Worm (Caenorhabditis elegans) whole organism, L1 larva: ENCODE results near the gene kup-1.
"Not testable (repeated sequence)": the region's sequence is repeated elsewhere in the genome, so short reads cannot be mapped to it uniquely, and the experiment has no call there.

Experiments
- C04F5.9 ChIP-seq: sonication (generic microtip); optimal IDR thresholded peaks from 2 replicates; lab custom pipeline; 2016; ENCODE audit warnings: missing genetic modification characterization, missing compliant biosample characterization
- C16A3.4 ChIP-seq: fragments of 150-350 bp; optimal IDR thresholded peaks from 2 replicates; lab custom pipeline; 2014; ENCODE audit warnings: missing biosample characterization, missing genetic modification characterization
- C34B4.2 ChIP-seq: sonication (generic microtip); optimal IDR thresholded peaks from 2 replicates; lab custom pipeline; 2017; ENCODE audit warnings: mild to moderate bottlenecking, missing genetic modification characterization, missing compliant biosample characterization
- F16B12.6 ChIP-seq: fragments of 150-350 bp; optimal IDR thresholded peaks from 2 replicates; lab custom pipeline; 2014; ENCODE audit warnings: missing biosample characterization, missing genetic modification characterization
- aha-1 ChIP-seq: fragments of 150-350 bp; optimal IDR thresholded peaks from 2 replicates; lab custom pipeline; 2014; ENCODE audit warnings: missing biosample characterization, missing genetic modification characterization
- alr-1 ChIP-seq: fragments of 200-800 bp; sonication (Bioruptor generic); optimal IDR thresholded peaks from 2 replicates; lab custom pipeline; 2018; ENCODE audit warnings: borderline replicate concordance, mild to moderate bottlenecking, missing genetic modification characterization, missing compliant biosample characterization
- blmp-1 ChIP-seq: fragments of 150-350 bp; optimal IDR thresholded peaks from 2 replicates; lab custom pipeline; 2014; ENCODE audit warnings: missing biosample characterization, missing genetic modification characterization
- ceh-63 ChIP-seq: fragments of 200-800 bp; sonication (Bioruptor generic); optimal IDR thresholded peaks from 2 replicates; lab custom pipeline; 2018; ENCODE audit warnings: mild to moderate bottlenecking, missing genetic modification characterization, missing compliant biosample characterization
- ceh-88 ChIP-seq: fragments of 200-800 bp; sonication (Bioruptor generic); IDR thresholded peaks from 2 replicates; pipeline ENCODE4 v1.3.6; 2022; ENCODE audit warnings: missing genetic modification characterization, missing compliant biosample characterization
- ceh-90 ChIP-seq: sonication (generic microtip); optimal IDR thresholded peaks from 2 replicates; lab custom pipeline; 2016; ENCODE audit warnings: missing genetic modification characterization, missing compliant biosample characterization
- dpl-1 ChIP-seq, 3 experiments: fragments of 150-350 bp in 2 of 3; sonication (generic microtip) in 1 of 3; optimal IDR thresholded peaks; 2 replicates each; lab custom pipeline; 2014 to 2017; ENCODE audit warnings: missing biosample characterization in 3 of 3, missing genetic modification characterization in 3 of 3, missing genetic modification reagents in 3 of 3
- dsc-1 ChIP-seq: sonication (generic microtip); optimal IDR thresholded peaks from 2 replicates; lab custom pipeline; 2016; ENCODE audit warnings: mild to moderate bottlenecking, missing genetic modification characterization, missing compliant biosample characterization
- egl-13 ChIP-seq: sonication (generic microtip); optimal IDR thresholded peaks from 2 replicates; lab custom pipeline; 2016; ENCODE audit warnings: missing genotype, missing genetic modification reagents, missing genetic modification characterization, missing compliant biosample characterization
- egl-27 ChIP-seq, 2 experiments: fragments of 150-350 bp in 1 of 2; sonication (generic microtip); optimal IDR thresholded peaks; 3 replicates each; lab custom pipeline; 2017 to 2018; ENCODE audit warnings: missing biosample characterization in 2 of 2, missing genetic modification characterization in 2 of 2, missing genetic modification reagents in 2 of 2
- elt-2 ChIP-seq: sonication (generic microtip); optimal IDR thresholded peaks from 2 replicates; lab custom pipeline; 2016; ENCODE audit warnings: missing genetic modification characterization, mild to moderate bottlenecking, inconsistent platforms, missing compliant biosample characterization, missing genetic modification reagents
- fkh-8 ChIP-seq: sonication (generic microtip); optimal IDR thresholded peaks from 2 replicates; lab custom pipeline; 2016; ENCODE audit warnings: mild to moderate bottlenecking, missing genetic modification characterization, missing compliant biosample characterization
- grh-1 ChIP-seq: fragments of 200-800 bp; sonication (Bioruptor generic); IDR thresholded peaks from 2 replicates; pipeline ENCODE4 v1.3.6; 2022; ENCODE audit warnings: missing genetic modification reagents, missing genetic modification characterization, missing compliant biosample characterization
- hlh-4 ChIP-seq: sonication (generic microtip); optimal IDR thresholded peaks from 2 replicates; lab custom pipeline; 2016; ENCODE audit warnings: mild to moderate bottlenecking, missing genetic modification characterization, missing compliant biosample characterization
- hpl-2 ChIP-seq: fragments of 150-350 bp; optimal IDR thresholded peaks from 2 replicates; lab custom pipeline; 2014; ENCODE audit warnings: missing biosample characterization, missing genetic modification reagents, missing genetic modification characterization
- isw-1 ChIP-seq: fragments of 200-800 bp; sonication (Bioruptor generic); IDR thresholded peaks from 2 replicates; pipeline ENCODE4 v1.3.6; 2022; ENCODE audit warnings: missing genetic modification characterization, missing compliant biosample characterization
- lin-13 ChIP-seq: fragments of 150-350 bp; optimal IDR thresholded peaks from 2 replicates; lab custom pipeline; 2014; ENCODE audit warnings: missing biosample characterization, missing genetic modification reagents, missing genetic modification characterization
- lin-15B ChIP-seq: fragments of 150-350 bp; sonication (generic microtip); optimal IDR thresholded peaks from 3 replicates; lab custom pipeline; 2014; ENCODE audit warnings: missing biosample characterization, missing genetic modification characterization
- lin-35 ChIP-seq, 2 experiments: fragments of 150-350 bp; optimal IDR thresholded peaks; 2 replicates each; lab custom pipeline; 2014; ENCODE audit warnings: missing biosample characterization in 2 of 2, missing genetic modification characterization in 2 of 2, missing genetic modification reagents in 2 of 2
- lsy-2 ChIP-seq, 2 experiments: fragments of 150-350 bp; optimal IDR thresholded peaks; 2 replicates each; lab custom pipeline; 2014; ENCODE audit warnings: missing biosample characterization in 2 of 2, missing genetic modification characterization in 2 of 2
- mdl-1 ChIP-seq, 2 experiments: fragments of 150-350 bp; optimal IDR thresholded peaks; 2 replicates each; lab custom pipeline; 2014 to 2017; ENCODE audit warnings: missing biosample characterization in 2 of 2, missing genetic modification characterization in 2 of 2, inconsistent platforms in 1 of 2
- nhr-20 ChIP-seq: sonication (generic microtip); optimal IDR thresholded peaks from 2 replicates; lab custom pipeline; 2016; ENCODE audit warnings: mild to moderate bottlenecking, missing genetic modification characterization, missing compliant biosample characterization
- nhr-237 ChIP-seq: fragments of 150-350 bp; optimal IDR thresholded peaks from 2 replicates; lab custom pipeline; 2014; ENCODE audit warnings: missing biosample characterization, missing genetic modification characterization
- nhr-47 ChIP-seq: sonication (generic microtip); optimal IDR thresholded peaks from 2 replicates; lab custom pipeline; 2016; ENCODE audit warnings: mild to moderate bottlenecking, missing genetic modification characterization, moderate library complexity, missing compliant biosample characterization
- nhr-84 ChIP-seq: sonication (generic microtip); optimal IDR thresholded peaks from 2 replicates; lab custom pipeline; 2017; ENCODE audit warnings: missing biosample characterization, missing genetic modification characterization
- skn-1 ChIP-seq: fragments of 150-350 bp; optimal IDR thresholded peaks from 2 replicates; lab custom pipeline; 2014; ENCODE audit warnings: missing biosample characterization, missing genetic modification characterization
- sox-4 ChIP-seq: sonication (generic microtip); optimal IDR thresholded peaks from 2 replicates; lab custom pipeline; 2016; ENCODE audit warnings: missing genetic modification characterization, missing compliant biosample characterization
- sptf-1 ChIP-seq: fragments of 150-350 bp; optimal IDR thresholded peaks from 2 replicates; lab custom pipeline; 2014; ENCODE audit warnings: missing biosample characterization, missing genetic modification characterization
- swsn-7 ChIP-seq: sonication (generic microtip); optimal IDR thresholded peaks from 2 replicates; lab custom pipeline; 2016; ENCODE audit warnings: missing genetic modification characterization, missing compliant biosample characterization
- unc-86 ChIP-seq: sonication (generic microtip); optimal IDR thresholded peaks from 2 replicates; lab custom pipeline; 2016; ENCODE audit warnings: missing genetic modification characterization, missing compliant biosample characterization
- vab-15 ChIP-seq: sonication (generic microtip); optimal IDR thresholded peaks from 2 replicates; lab custom pipeline; 2017; ENCODE audit warnings: missing genotype, mild to moderate bottlenecking, missing genetic modification characterization, missing compliant biosample characterization
- zip-4 ChIP-seq: fragments of 200-800 bp; sonication (Bioruptor generic); optimal IDR thresholded peaks from 2 replicates; lab custom pipeline; 2018; ENCODE audit warnings: mild to moderate bottlenecking, missing genetic modification characterization, moderate library complexity, missing compliant biosample characterization
- ztf-11 ChIP-seq, 2 experiments: sonication (generic microtip); optimal IDR thresholded peaks; 2 replicates each; lab custom pipeline; 2016 to 2017; ENCODE audit warnings: missing genetic modification characterization in 2 of 2, missing biosample characterization in 1 of 2, missing compliant biosample characterization in 1 of 2
- ztf-4 ChIP-seq: fragments of 150-350 bp; optimal IDR thresholded peaks from 2 replicates; lab custom pipeline; 2014; ENCODE audit warnings: missing biosample characterization, missing genetic modification characterization

Gene kup-1

ce11 chrV:12024273-12024672 lies 16.4 kb downstream of the kup-1 start (continued):
- TF ChIP-seq swsn-7 (tag; lab: Kevin White, UChicago): peak; percentile 33
- peak; percentile 20 for TF ChIP-seq dsc-1 (tag; lab: Kevin White, UChicago)
- TF ChIP-seq grh-1: no peak
- peak; percentile 67 for TF ChIP-seq unc-86 (tag; lab: Kevin White, UChicago)
- peak; percentile 84 for TF ChIP-seq egl-13 (tag; lab: Kevin White, UChicago)
- no peak for TF ChIP-seq elt-2 (tag; lab: Kevin White, UChicago)
- no peak for TF ChIP-seq blmp-1 (tag; lab: Kevin White, UChicago)
- no peak for TF ChIP-seq C34B4.2 (tag; lab: Kevin White, UChicago)
- TF ChIP-seq hpl-2 (GFP tag; lab: Kevin White, UChicago): no peak
- peak in 1 of 2 experiments; percentile 3 for TF ChIP-seq lsy-2 (tag; optimal IDR thresholded peaks at IDR 0.05; lab: Kevin White, UChicago)
- no peak for TF ChIP-seq lin-15B (tag; lab: Kevin White, UChicago)
- no peak for TF ChIP-seq ceh-88 (GFP tag; lab: Robert Waterston, UW)
- no peak for TF ChIP-seq ceh-90 (tag; lab: Kevin White, UChicago)
- TF ChIP-seq isw-1 (GFP tag; lab: Robert Waterston, UW): no peak; the same call in 1 of the 2 replicates
- no peak for TF ChIP-seq hlh-4 (tag; lab: Kevin White, UChicago)
- TF ChIP-seq nhr-84: no peak
- peak; percentile 82 for TF ChIP-seq ceh-63
- no peak for TF ChIP-seq lin-13 (GFP tag; lab: Kevin White, UChicago)
- no peak for TF ChIP-seq dpl-1 (GFP tag; optimal IDR thresholded peaks at IDR 0.05; lab: Kevin White, UChicago)
- TF ChIP-seq zip-4 (GFP tag; lab: Kevin White, UChicago): no peak
- no peak for TF ChIP-seq sptf-1 (tag; lab: Kevin White, UChicago)
- peak in 1 of 2 experiments; percentile 8 for TF ChIP-seq mdl-1 (tag; optimal IDR thresholded peaks at IDR 0.05; lab: Kevin White, UChicago)
- no peak for TF ChIP-seq ztf-11 (tag; optimal IDR thresholded peaks at IDR 0.05; lab: Kevin White, UChicago)
- TF ChIP-seq C04F5.9: no peak
- no peak for TF ChIP-seq alr-1 (tag; lab: Kevin White, UChicago)
- peak in 1 of 2 experiments; percentile 8 for TF ChIP-seq lin-35 (GFP tag; optimal IDR thresholded peaks at IDR 0.05; lab: Kevin White, UChicago)
- TF ChIP-seq ztf-4 (tag; lab: Kevin White, UChicago): peak; percentile 9
- TF ChIP-seq sox-4 (tag; lab: Kevin White, UChicago): no peak
- TF ChIP-seq nhr-20 (tag; lab: Kevin White, UChicago): no peak
- no peak for TF ChIP-seq F16B12.6 (tag; lab: Kevin White, UChicago)

- TF ChIP-seq nhr-237 (tag; lab: Kevin White, UChicago): no peak
- no peak for TF ChIP-seq fkh-8 (tag; lab: Kevin White, UChicago)
- no peak for TF ChIP-seq skn-1
- no peak for TF ChIP-seq sox-4 (tag; lab: Kevin White, UChicago)
- TF ChIP-seq nhr-47 (tag; lab: Kevin White, UChicago): no peak
- TF ChIP-seq C16A3.4 (tag; lab: Kevin White, UChicago): no peak
- TF ChIP-seq, all 84 proteins: peak for 0
Measured at ce11 chrV:12020940-12021339, 19.7 kb downstream of the kup-1 start.

ce11 chrV:12020026-12020425 lies 20.6 kb downstream of the kup-1 start, which contains the start of gene F10C2.3:
Gene F10C2.3 (plus strand): TSS chrV:12020326.
- not testable (repeated sequence) for TF ChIP-seq aha-1; egl-27 (tag; optimal IDR thresholded peaks at IDR 0.05; lab: Kevin White, UChicago); unc-86 (tag; lab: Kevin White, UChicago)

ce11 chrV:12013298-12013697 lies 27.4 kb downstream of the kup-1 start, which contains the start of gene add-2:
Gene add-2 (minus strand): TSS chrV:12013406.
- TF ChIP-seq skn-1: no peak
- peak; percentile 55 for TF ChIP-seq elt-2 (tag; lab: Kevin White, UChicago)
- TF ChIP-seq vab-15: no peak
- TF ChIP-seq, all 84 proteins: peak for 1
